Fruit fly (Drosophila melanogaster): Measurements from ENCODE around the gene kdn.

Gene kdn

dm6 chrX:6346926-6347367 is 3.5 kb upstream of the kdn start, which contains the start of gene CG3847:
Gene CG3847 (plus strand): TSS chrX:6347103.
- TF ChIP-seq CG8478 (optimal IDR thresholded peaks at IDR 0.05) (no peak), pan (optimal IDR thresholded peaks at IDR 0.05) (no peak)

DNA sequence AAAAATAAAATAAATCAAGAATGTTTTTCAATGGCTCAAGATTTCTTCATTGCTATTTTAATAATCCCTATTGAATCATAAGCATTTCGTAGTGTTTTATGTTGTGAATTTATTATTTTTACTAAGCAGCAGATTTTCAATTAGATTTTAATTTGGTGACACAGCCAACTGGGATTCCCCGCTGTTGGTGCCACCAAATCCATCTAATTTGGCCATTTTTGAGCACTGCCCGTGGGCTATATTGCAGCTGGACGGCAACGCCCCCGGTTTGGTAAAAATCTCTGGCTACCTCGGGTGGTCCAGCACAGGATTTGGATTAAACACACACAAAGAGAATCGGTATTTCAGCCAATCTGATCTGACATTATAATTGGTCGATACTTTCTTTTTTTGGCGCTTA is 1.2 kb upstream of the kdn start:
- no peak for TF ChIP-seq usp (GFP tag; optimal IDR thresholded peaks at IDR 0.05)
- TF ChIP-seq CG8478 (optimal IDR thresholded peaks at IDR 0.05): no peak
- no peak for TF ChIP-seq Dll (optimal IDR thresholded peaks at IDR 0.05)
- TF ChIP-seq EcR (GFP tag; optimal IDR thresholded peaks at IDR 0.05): no peak
- TF ChIP-seq psq (optimal IDR thresholded peaks at IDR 0.05): no peak
- TF ChIP-seq pan (optimal IDR thresholded peaks at IDR 0.05): no peak

DNA sequence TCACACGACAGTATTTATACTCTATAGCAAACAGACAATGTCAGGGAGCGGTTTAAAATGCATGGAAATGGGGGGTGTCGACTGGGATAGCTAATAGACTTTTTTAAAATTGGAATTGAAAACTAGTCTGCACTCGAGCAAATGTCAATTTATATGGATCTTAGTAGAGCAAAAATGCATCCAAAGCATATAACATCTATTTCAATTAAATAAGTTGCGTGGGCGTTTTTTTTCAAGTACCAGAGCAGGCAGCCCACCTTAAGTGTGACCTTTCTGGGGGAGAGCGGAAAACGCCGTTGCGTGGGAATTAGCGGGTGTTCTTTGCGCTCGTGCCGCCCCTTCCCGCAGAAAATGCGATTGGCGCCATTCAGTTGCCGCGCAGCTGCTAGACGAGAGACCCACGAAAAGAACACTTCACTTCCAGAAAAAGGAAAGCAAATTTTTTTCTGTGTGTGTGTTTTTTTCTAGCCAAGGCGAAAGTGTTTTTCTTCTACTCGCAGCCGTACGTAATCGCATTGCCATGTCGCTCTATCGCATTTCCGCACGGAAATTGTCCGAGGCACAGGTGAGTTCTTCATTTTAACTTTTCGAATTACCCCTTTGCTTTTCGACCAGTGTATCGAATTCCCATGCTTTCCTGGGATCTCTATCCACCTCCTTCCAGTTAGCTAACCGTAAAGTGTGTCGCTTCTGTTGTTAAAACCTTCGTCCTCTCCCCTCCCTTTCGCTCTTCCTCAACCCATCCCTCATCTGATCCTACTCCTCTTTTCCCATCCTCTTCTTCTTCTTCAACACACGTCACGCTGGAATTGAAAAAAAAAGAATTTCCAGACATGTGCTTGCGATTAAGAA is 1.7 kb downstream of the kdn start:
- no peak for TF ChIP-seq Dll (optimal IDR thresholded peaks at IDR 0.05)
- TF ChIP-seq EcR (GFP tag; optimal IDR thresholded peaks at IDR 0.05): no peak
- no peak for TF ChIP-seq pan (optimal IDR thresholded peaks at IDR 0.05)
- TF ChIP-seq CG8478 (optimal IDR thresholded peaks at IDR 0.05): no peak

- TF ChIP-seq CG8478 (optimal IDR thresholded peaks at IDR 0.05): no peak
- no peak for TF ChIP-seq Dll (optimal IDR thresholded peaks at IDR 0.05)
- TF ChIP-seq usp (GFP tag; optimal IDR thresholded peaks at IDR 0.05): no peak
- TF ChIP-seq EcR (GFP tag; optimal IDR thresholded peaks at IDR 0.05): no peak
- no peak for TF ChIP-seq psq (optimal IDR thresholded peaks at IDR 0.05)
- TF ChIP-seq pan (optimal IDR thresholded peaks at IDR 0.05): no peak
Measured at dm6 chrX:6352769-6353612, 2.6 kb downstream of the kdn start.

dm6 chrX:6353613-6353986 is 3.2 kb downstream of the kdn start:
- TF ChIP-seq pan (optimal IDR thresholded peaks at IDR 0.05) (no peak), usp (GFP tag; optimal IDR thresholded peaks at IDR 0.05) (no peak), CG8478 (optimal IDR thresholded peaks at IDR 0.05) (no peak), EcR (GFP tag; optimal IDR thresholded peaks at IDR 0.05) (no peak), psq (optimal IDR thresholded peaks at IDR 0.05) (no peak), Dll (optimal IDR thresholded peaks at IDR 0.05) (no peak)

DNA sequence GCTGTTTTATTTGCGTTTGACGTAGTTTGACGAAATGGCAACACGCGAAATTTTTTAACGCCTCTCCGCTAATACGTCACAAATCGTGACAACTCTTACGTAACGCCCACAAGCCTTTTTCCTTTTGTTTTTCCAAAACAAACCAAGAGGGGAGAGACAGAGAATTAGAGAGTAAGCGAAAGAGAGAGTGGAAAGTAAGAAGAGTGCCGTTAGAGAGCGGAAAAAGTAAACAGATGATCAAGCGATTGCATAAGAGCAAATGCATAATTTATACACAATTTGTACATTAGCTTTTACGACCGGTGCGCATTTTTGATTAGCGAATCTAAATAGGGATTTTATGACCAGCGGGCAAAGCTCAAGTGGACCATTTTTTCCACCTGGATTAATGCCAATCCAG is 3.7 kb downstream of the kdn start:
- no peak for TF ChIP-seq pan (optimal IDR thresholded peaks at IDR 0.05)
- TF ChIP-seq usp (GFP tag; optimal IDR thresholded peaks at IDR 0.05): no peak
- TF ChIP-seq Dll (optimal IDR thresholded peaks at IDR 0.05): no peak
- TF ChIP-seq EcR (GFP tag; optimal IDR thresholded peaks at IDR 0.05): no peak
- no peak for TF ChIP-seq CG8478 (optimal IDR thresholded peaks at IDR 0.05)
- no peak for TF ChIP-seq psq (optimal IDR thresholded peaks at IDR 0.05)

- TF ChIP-seq EcR (GFP tag; optimal IDR thresholded peaks at IDR 0.05): no peak
- TF ChIP-seq usp (GFP tag; optimal IDR thresholded peaks at IDR 0.05): no peak
- no peak for TF ChIP-seq Dll (optimal IDR thresholded peaks at IDR 0.05)
- TF ChIP-seq psq (optimal IDR thresholded peaks at IDR 0.05): no peak
- TF ChIP-seq pan (optimal IDR thresholded peaks at IDR 0.05): no peak
- no peak for TF ChIP-seq CG8478 (optimal IDR thresholded peaks at IDR 0.05)
Measured at dm6 chrX:6355090-6355679, 4.8 kb downstream of the kdn start.

dm6 chrX:6356748-6357397 is 6.4 kb downstream of the kdn start:
- TF ChIP-seq psq (optimal IDR thresholded peaks at IDR 0.05) (no peak), pan (optimal IDR thresholded peaks at IDR 0.05) (no peak), Dll (optimal IDR thresholded peaks at IDR 0.05) (no peak), CG8478 (optimal IDR thresholded peaks at IDR 0.05) (no peak), usp (GFP tag; optimal IDR thresholded peaks at IDR 0.05) (no peak), EcR (GFP tag; optimal IDR thresholded peaks at IDR 0.05) (no peak)

DNA sequence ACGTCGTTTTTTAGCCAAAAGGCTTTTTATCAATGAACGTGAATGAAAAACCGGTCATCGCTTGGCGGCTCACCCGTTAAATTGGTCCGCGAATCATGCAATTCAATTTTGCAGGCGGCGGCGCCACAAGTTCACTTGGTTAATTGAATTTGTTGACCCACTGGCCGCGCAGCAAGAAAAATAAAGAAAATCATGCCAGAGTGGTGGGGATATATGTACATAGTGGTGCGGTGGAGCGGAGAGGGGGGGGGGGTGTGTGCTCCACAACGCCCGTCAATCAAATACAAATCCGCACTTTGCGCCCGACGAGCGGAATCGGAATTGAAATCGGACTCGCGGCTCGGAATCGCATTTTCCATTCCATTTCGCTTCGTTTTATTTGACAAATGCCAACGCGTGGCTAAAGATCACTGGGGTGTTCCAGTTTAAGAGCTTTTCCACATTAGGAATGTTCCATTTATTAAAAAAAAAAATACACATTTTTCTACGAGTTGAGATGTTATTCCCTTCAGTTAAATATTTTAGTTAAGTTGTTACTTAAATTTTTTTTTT is 7.1 kb downstream of the kdn start:
- no peak for TF ChIP-seq usp (GFP tag; optimal IDR thresholded peaks at IDR 0.05)
- no peak for TF ChIP-seq CG8478 (optimal IDR thresholded peaks at IDR 0.05)

dm6 chrX:6358198-6358597 is 7.8 kb downstream of the kdn start:
- no peak for TF ChIP-seq EcR (GFP tag; optimal IDR thresholded peaks at IDR 0.05)
- TF ChIP-seq pan (optimal IDR thresholded peaks at IDR 0.05): no peak
- TF ChIP-seq usp (GFP tag; optimal IDR thresholded peaks at IDR 0.05): no peak
- no peak for TF ChIP-seq Dll (optimal IDR thresholded peaks at IDR 0.05)
- no peak for TF ChIP-seq CG8478 (optimal IDR thresholded peaks at IDR 0.05)
- no peak for TF ChIP-seq psq (optimal IDR thresholded peaks at IDR 0.05)

DNA sequence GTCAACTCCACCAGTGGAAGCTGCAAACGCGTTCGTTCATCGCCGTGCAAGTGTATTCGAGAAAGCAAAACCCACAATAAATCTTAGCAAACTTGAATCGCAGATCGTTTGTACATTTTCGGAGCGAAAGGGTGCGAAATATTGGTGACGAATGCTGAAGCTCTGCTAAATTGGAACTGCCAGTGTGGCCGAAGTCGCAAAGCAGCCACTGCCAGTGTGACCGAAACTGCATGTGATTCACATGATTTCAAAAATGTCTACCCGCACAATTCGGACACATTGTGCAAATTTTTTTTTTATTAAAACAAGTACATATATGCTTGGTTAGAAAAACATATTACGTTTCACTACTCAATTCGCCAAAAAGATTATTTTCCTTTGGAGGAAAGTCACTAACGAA is 10.8 kb downstream of the kdn start:
- no peak for TF ChIP-seq usp (GFP tag; optimal IDR thresholded peaks at IDR 0.05)
- no peak for TF ChIP-seq psq (optimal IDR thresholded peaks at IDR 0.05)
